Worm (Caenorhabditis elegans): ENCODE results near the gene oac-12.

ce11 chrV:4372986-4373385, 40.6 kb upstream of the oac-12 start:
- TF ChIP-seq flt-1 (GFP tag; IDR thresholded peaks at IDR 0.05) (no peak), ztf-23 (GFP tag; IDR thresholded peaks at IDR 0.05) (no peak), med-1 (GFP tag; optimal IDR thresholded peaks at IDR 0.05; ENCODE audit: insufficient read depth) (no peak)
